Fruit fly (Drosophila melanogaster): Measurements from ENCODE around the gene betaTub97EF.

betaTub97EF gene

dm6 chr3R:27919385-27919789, 68.8 kb downstream of the betaTub97EF start, which contains the start of gene Boh1 (continued):
- no peak for TF ChIP-seq Dfd (GFP tag; optimal IDR thresholded peaks at IDR 0.05)
- TF ChIP-seq CG33213 (GFP tag; optimal IDR thresholded peaks at IDR 0.05), result peak; percentile 22
- TF ChIP-seq unpg (GFP tag; optimal IDR thresholded peaks at IDR 0.05), result peak; percentile 21
- no peak for TF ChIP-seq Lpt (GFP tag; optimal IDR thresholded peaks at IDR 0.05)
- TF ChIP-seq bab2 (GFP tag; optimal IDR thresholded peaks at IDR 0.05), result no peak
- TF ChIP-seq Dek (tag; optimal IDR thresholded peaks at IDR 0.05), result peak; percentile 28
- TF ChIP-seq lab (GFP tag; optimal IDR thresholded peaks at IDR 0.05), result no peak
- TF ChIP-seq tup (GFP tag; optimal IDR thresholded peaks at IDR 0.05), result no peak
- TF ChIP-seq bbx (GFP tag; IDR thresholded peaks at IDR 0.05; ENCODE audit: partially characterized antibody), result no peak
- TF ChIP-seq tll (GFP tag; optimal IDR thresholded peaks at IDR 0.05), result no peak
- no peak for TF ChIP-seq usp (GFP tag; optimal IDR thresholded peaks at IDR 0.05)
- no peak for TF ChIP-seq knrl (GFP tag; IDR thresholded peaks at IDR 0.05; ENCODE audit: partially characterized antibody)
- no peak for TF ChIP-seq Oli (tag; optimal IDR thresholded peaks at IDR 0.05)
- TF ChIP-seq sqz (GFP tag; optimal IDR thresholded peaks at IDR 0.05), result peak; percentile 55
- TF ChIP-seq lilli (GFP tag; optimal IDR thresholded peaks at IDR 0.05), result peak; percentile 12
- TF ChIP-seq H2.0 (GFP tag; IDR thresholded peaks at IDR 0.05), result no peak
- TF ChIP-seq eve (GFP tag; optimal IDR thresholded peaks at IDR 0.05), result no peak
- TF ChIP-seq nerfin-1 (tag; optimal IDR thresholded peaks at IDR 0.05), result peak; percentile 24
- peak; percentile 69 for TF ChIP-seq CG2712 (tag; optimal IDR thresholded peaks at IDR 0.05)
- no peak for TF ChIP-seq Side (GFP tag; optimal IDR thresholded peaks at IDR 0.05)
- no peak for TF ChIP-seq jing (GFP tag; optimal IDR thresholded peaks at IDR 0.05)
- no peak for TF ChIP-seq CG1602 (GFP tag; optimal IDR thresholded peaks at IDR 0.05)
- no peak for TF ChIP-seq chm (GFP tag; IDR thresholded peaks at IDR 0.05)
- peak; percentile 51 for TF ChIP-seq CG13424 (tag; optimal IDR thresholded peaks at IDR 0.05)
- TF ChIP-seq CG17568 (GFP tag; optimal IDR thresholded peaks at IDR 0.05), result no peak
- TF ChIP-seq so (GFP tag; IDR thresholded peaks at IDR 0.05), result no peak
- no peak for TF ChIP-seq CG4617 (GFP tag; optimal IDR thresholded peaks at IDR 0.05; ENCODE audit: borderline replicate concordance)
- TF ChIP-seq jigr1 (GFP tag; IDR thresholded peaks at IDR 0.05), result no peak; the same call in 2 of the 3 replicates
- no peak for TF ChIP-seq CG2199 (GFP tag; IDR thresholded peaks at IDR 0.05)
- TF ChIP-seq CG5245 (GFP tag; optimal IDR thresholded peaks at IDR 0.05), result no peak
- peak; percentile 34 for TF ChIP-seq HmgZ (tag; optimal IDR thresholded peaks at IDR 0.05)
- no peak for TF ChIP-seq MTF-1 (GFP tag; optimal IDR thresholded peaks at IDR 0.05; ENCODE audit: borderline replicate concordance)
- no peak for TF ChIP-seq CG1792 (GFP tag; optimal IDR thresholded peaks at IDR 0.05)
- no peak for TF ChIP-seq CG15011 (GFP tag; optimal IDR thresholded peaks at IDR 0.05)
- TF ChIP-seq Optix (GFP tag; IDR thresholded peaks at IDR 0.05), result no peak
- no peak for TF ChIP-seq CG31365 (tag; optimal IDR thresholded peaks at IDR 0.05)
- no peak for TF ChIP-seq inv (GFP tag; IDR thresholded peaks at IDR 0.05; ENCODE audit: partially characterized antibody)
- no peak for TF ChIP-seq hth (optimal IDR thresholded peaks at IDR 0.05)
- TF ChIP-seq MBD-R2 (GFP tag; IDR thresholded peaks at IDR 0.05), result peak; percentile 53; the same call in 1 of the 2 replicates
- no peak for TF ChIP-seq sd (tag; optimal IDR thresholded peaks at IDR 0.05)
- peak; percentile 15 for TF ChIP-seq pzg (GFP tag; optimal IDR thresholded peaks at IDR 0.05)
- peak; percentile 25 for TF ChIP-seq CG15479 (GFP tag; optimal IDR thresholded peaks at IDR 0.05)
- TF ChIP-seq Sry-δ (GFP tag; optimal IDR thresholded peaks at IDR 0.05), result no peak
- no peak for TF ChIP-seq CG12744 (GFP tag; optimal IDR thresholded peaks at IDR 0.05)
- peak; percentile 16 for TF ChIP-seq NfI (GFP tag; optimal IDR thresholded peaks at IDR 0.05)
- no peak for TF ChIP-seq sima (GFP tag; optimal IDR thresholded peaks at IDR 0.05)
- peak; percentile 69; the same call in 2 of the 3 replicates for TF ChIP-seq CG17361 (GFP tag; IDR thresholded peaks at IDR 0.05)
- no peak for TF ChIP-seq gce (GFP tag; IDR thresholded peaks at IDR 0.05)
- no peak for TF ChIP-seq Myb (GFP tag; optimal IDR thresholded peaks at IDR 0.05)
- TF ChIP-seq bcd (GFP tag; optimal IDR thresholded peaks at IDR 0.05), result no peak
- TF ChIP-seq run (tag; optimal IDR thresholded peaks at IDR 0.05), result no peak
